Worm (Caenorhabditis elegans) whole organism, young adult: Measurements from ENCODE around the gene F10E7.1.

ENCODE experiments used
- C17E4.6 ChIP-seq: fragments of 200-800 bp; sonication (Bioruptor generic); IDR thresholded peaks from 2 replicates; pipeline ENCODE4 v1.3.6; 2022; ENCODE audit warnings: missing genetic modification reagents, missing genetic modification characterization, missing compliant biosample characterization
- ZK185.1 ChIP-seq: sonication (generic microtip); optimal IDR thresholded peaks from 2 replicates; lab custom pipeline; 2016; ENCODE audit warnings: mild to moderate bottlenecking, missing genetic modification characterization, missing compliant biosample characterization; ENCODE audit not compliant: poor library complexity, severe bottlenecking
- ama-1 ChIP-seq, 3 experiments: fragments of 150-350 bp in 1 of 3; sonication (generic microtip) in 2 of 3; optimal IDR thresholded peaks; 2 replicates each; lab custom pipeline; 2014 to 2018; ENCODE audit warnings: missing biosample characterization in 2 of 3, missing genetic modification characterization in 2 of 3, missing genetic modification reagents in 2 of 3
- dpl-1 ChIP-seq: fragments of 150-350 bp; optimal IDR thresholded peaks from 2 replicates; lab custom pipeline; 2014; ENCODE audit warnings: missing biosample characterization, missing genetic modification reagents, missing genetic modification characterization
- ets-4 ChIP-seq: fragments of 200-800 bp; sonication (Bioruptor generic); optimal IDR thresholded peaks from 2 replicates; lab custom pipeline; 2018; ENCODE audit warnings: mild to moderate bottlenecking, missing genetic modification characterization, missing compliant biosample characterization
- pha-4 ChIP-seq: fragments of 150-350 bp; sonication (generic microtip); optimal IDR thresholded peaks from 2 replicates; lab custom pipeline; 2014; ENCODE audit warnings: missing biosample characterization, missing genetic modification reagents, missing genetic modification characterization
- rec-8 ChIP-seq, 2 experiments: sonication (generic microtip); optimal IDR thresholded peaks; 2 replicates each; lab custom pipeline; 2016; ENCODE audit warnings: mild to moderate bottlenecking in 2 of 2, missing genetic modification characterization in 2 of 2, missing genetic modification reagents in 2 of 2, missing genotype in 2 of 2, missing biosample characterization in 1 of 2, missing compliant biosample characterization in 1 of 2, moderate library complexity in 1 of 2
- tbx-9 ChIP-seq: sonication (generic microtip); optimal IDR thresholded peaks from 2 replicates; lab custom pipeline; 2016; ENCODE audit warnings: borderline replicate concordance, missing genetic modification characterization, inconsistent platforms, missing compliant biosample characterization
- unc-62 ChIP-seq: fragments of 150-350 bp; optimal IDR thresholded peaks from 2 replicates; lab custom pipeline; 2014; ENCODE audit warnings: missing biosample characterization, missing genetic modification reagents, missing genetic modification characterization
- ztf-22 ChIP-seq: fragments of 200-800 bp; sonication (Bioruptor generic); optimal IDR thresholded peaks from 2 replicates; lab custom pipeline; 2018; ENCODE audit warnings: mild to moderate bottlenecking, missing genetic modification characterization, moderate library complexity, missing compliant biosample characterization
- ztf-6 ChIP-seq: fragments of 200-800 bp; sonication (Bioruptor generic); IDR thresholded peaks from 2 replicates; pipeline ENCODE4 v1.3.6; 2022; ENCODE audit warnings: missing genetic modification reagents, missing genetic modification characterization, missing compliant biosample characterization

ce11 chrII:7103111-7103510 lies 23.4 kb upstream of the F10E7.1 start:
- TF ChIP-seq ama-1 (optimal IDR thresholded peaks at IDR 0.05; lab: Kevin White, UChicago) (no peak), ama-1 (GFP tag; optimal IDR thresholded peaks at IDR 0.05; lab: Kevin White, UChicago) (no peak), C17E4.6 (GFP tag; lab: Robert Waterston, UW) (no peak), ZK185.1 (no peak), ztf-22 (GFP tag; lab: Kevin White, UChicago) (no peak), ets-4 (GFP tag; lab: Kevin White, UChicago) (no peak), rec-8 (tag; optimal IDR thresholded peaks at IDR 0.05; lab: Kevin White, UChicago) (no peak), pha-4 (tag; lab: Kevin White, UChicago) (no peak), unc-62 (no peak), ztf-6 (no peak), tbx-9 (tag; lab: Kevin White, UChicago) (no peak), dpl-1 (no peak)
